Worm (Caenorhabditis elegans): ENCODE data around the gene W09G12.10.

ce11 chrIV:1235785-1236184 lies 14.7 kb upstream of the W09G12.10 start:
- no peak for TF ChIP-seq tbx-11 (GFP tag; IDR thresholded peaks at IDR 0.05)
- no peak for TF ChIP-seq flt-1 (GFP tag; IDR thresholded peaks at IDR 0.05)
- no peak for TF ChIP-seq B0310.2 (tag; optimal IDR thresholded peaks at IDR 0.05)
- no peak for TF ChIP-seq ama-1 (optimal IDR thresholded peaks at IDR 0.05)
- TF ChIP-seq hnd-1 (tag; optimal IDR thresholded peaks at IDR 0.05) = no peak
- no peak for TF ChIP-seq ets-7 (tag; optimal IDR thresholded peaks at IDR 0.05)
- no peak for TF ChIP-seq scrt-1 (GFP tag; IDR thresholded peaks at IDR 0.05)
- no peak for TF ChIP-seq ceh-36 (tag; optimal IDR thresholded peaks at IDR 0.05)
- TF ChIP-seq pes-1 (GFP tag; IDR thresholded peaks at IDR 0.05) = no peak

All from whole organism, early embryonic.